Worm (Caenorhabditis elegans): ENCODE results near the gene lec-6.

The lec-6 gene

DNA sequence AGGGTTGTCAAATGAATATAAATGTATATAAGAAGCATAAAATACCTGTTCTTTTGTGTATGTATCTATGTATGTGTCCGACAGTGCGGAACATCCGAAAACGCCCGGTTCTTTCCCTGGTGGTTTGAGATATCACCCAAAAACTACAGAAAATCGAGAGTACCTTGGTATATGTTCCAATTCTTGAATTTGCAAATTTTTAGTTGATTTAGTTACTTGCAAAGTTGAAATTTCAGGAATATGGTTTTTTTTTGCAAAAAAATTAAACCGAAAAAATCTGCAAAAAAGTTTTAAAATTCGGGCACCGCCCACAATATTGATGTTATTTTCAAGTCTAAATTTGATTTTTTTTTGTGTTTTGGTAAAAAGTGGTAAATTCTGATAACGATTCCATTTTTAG lies 17.3 kb upstream of the lec-6 start, which contains the start of gene T19C3.2:
Gene T19C3.2, minus strand, starts transcription at position 101 of the 400 bp plus-strand sequence.
- no peak for TF ChIP-seq nhr-77 (tag; optimal IDR thresholded peaks at IDR 0.05)
- no peak for TF ChIP-seq C34F6.9 (tag; optimal IDR thresholded peaks at IDR 0.05)

DNA sequence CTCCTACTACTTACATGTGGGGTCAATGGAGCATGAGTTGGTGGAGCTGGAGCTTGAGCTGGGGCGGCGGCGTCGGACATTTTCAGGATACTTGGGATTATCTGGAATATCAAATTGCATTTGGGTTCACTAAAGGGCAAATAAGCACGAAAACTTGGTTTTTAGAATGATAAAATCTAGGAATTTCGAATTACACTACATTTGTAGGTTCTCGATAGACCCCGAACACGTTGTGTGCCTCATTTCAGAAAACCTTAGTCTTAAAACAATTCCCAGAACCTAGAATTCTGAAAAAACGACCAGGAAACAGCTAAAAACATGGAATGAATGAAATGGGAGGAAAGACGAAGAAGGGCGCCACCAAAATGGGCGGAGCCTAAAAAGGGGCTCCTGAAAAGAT lies 14.3 kb upstream of the lec-6 start, which contains the start of gene T19C3.3:
Gene T19C3.3, minus strand, starts transcription at position 101 of the 400 bp plus-strand sequence.
- TF ChIP-seq mab-5 (tag; optimal IDR thresholded peaks at IDR 0.05) (no peak), nhr-237 (tag; optimal IDR thresholded peaks at IDR 0.05) (no peak), F13H6.1 (tag; optimal IDR thresholded peaks at IDR 0.05) (no peak), egl-27 (tag; optimal IDR thresholded peaks at IDR 0.05) (no peak)

DNA sequence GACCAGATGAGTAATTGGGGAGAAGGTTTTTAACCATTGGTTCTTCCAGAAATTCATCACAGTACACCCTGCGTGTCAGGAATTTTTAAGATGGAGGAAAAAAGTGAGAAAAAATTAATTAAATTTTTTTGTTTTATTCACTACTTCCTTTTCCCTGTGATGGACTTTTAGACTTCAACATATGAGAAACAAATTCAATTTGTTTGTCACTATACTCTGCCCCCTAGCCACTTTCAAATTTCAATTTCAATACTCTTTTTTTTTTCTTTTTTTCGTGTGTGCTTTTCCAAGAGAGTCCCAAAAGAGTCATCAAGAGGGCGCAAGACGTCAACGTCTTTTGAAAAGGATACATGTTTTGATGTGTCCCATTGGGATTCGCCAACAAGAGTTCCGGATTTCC lies 12.6 kb upstream of the lec-6 start:
- TF ChIP-seq crh-2 (tag; optimal IDR thresholded peaks at IDR 0.05) (peak; percentile 4), ceh-16 (tag; optimal IDR thresholded peaks at IDR 0.05) (no peak)

DNA sequence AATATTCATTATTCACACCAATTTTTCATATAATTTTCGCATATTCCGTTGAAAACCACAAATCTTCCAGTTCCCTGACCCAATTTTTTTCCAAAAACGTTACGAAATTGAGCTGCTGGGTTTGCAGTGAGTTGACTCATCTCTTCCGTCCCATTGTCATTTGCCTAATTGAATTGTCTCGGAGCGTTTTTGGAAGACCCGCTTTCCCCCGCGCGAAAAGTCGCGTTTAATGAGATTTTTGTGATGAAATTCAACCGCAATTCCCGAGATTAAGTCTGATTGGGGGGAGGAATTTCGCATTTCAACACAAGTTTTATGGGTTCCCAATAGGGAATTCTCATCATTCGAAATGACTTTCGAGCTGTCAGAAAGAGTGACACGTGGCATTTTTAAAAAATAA lies 11.7 kb upstream of the lec-6 start:
- TF ChIP-seq unc-55 (GFP tag; optimal IDR thresholded peaks at IDR 0.05), result peak; percentile 6
- no peak for TF ChIP-seq elt-1 (tag; optimal IDR thresholded peaks at IDR 0.05)
- TF ChIP-seq nhr-237 (tag; optimal IDR thresholded peaks at IDR 0.05), result no peak
- no peak for TF ChIP-seq nhr-129 (tag; optimal IDR thresholded peaks at IDR 0.05)

DNA sequence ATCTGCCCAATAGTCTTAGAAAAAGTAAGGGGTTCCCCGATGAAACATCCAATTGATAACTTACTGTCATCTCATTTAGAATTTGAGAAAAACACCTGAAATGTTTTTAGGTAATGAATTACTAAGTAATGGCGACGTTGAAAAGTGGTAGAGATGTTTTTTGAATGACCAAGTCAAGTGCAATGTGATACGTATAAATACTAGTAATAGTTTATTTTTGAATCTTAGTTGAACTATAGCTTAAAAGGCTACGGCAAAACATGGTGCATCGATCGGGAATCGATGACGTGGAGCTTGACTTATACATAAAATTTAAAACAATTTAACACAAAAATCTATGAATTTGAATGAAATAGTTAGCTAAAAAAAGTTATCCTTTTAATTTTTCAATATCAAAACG lies 9.4 kb upstream of the lec-6 start, which contains the start of gene best-17:
Gene best-17, minus strand, starts transcription at position 101 of the 400 bp plus-strand sequence.
- TF ChIP-seq crh-2 (tag; optimal IDR thresholded peaks at IDR 0.05) (no peak), sem-4 (tag; optimal IDR thresholded peaks at IDR 0.05) (no peak), zag-1 (tag; optimal IDR thresholded peaks at IDR 0.05) (no peak), nhr-6 (tag; optimal IDR thresholded peaks at IDR 0.05) (no peak), ceh-16 (tag; optimal IDR thresholded peaks at IDR 0.05) (no peak), dmd-4 (tag; optimal IDR thresholded peaks at IDR 0.05) (no peak), mbf-1 (tag; optimal IDR thresholded peaks at IDR 0.05) (no peak), nhr-25 (tag; optimal IDR thresholded peaks at IDR 0.05) (no peak), ceh-82 (tag; optimal IDR thresholded peaks at IDR 0.05) (no peak), egl-27 (tag; optimal IDR thresholded peaks at IDR 0.05) (no peak), mab-5 (tag; optimal IDR thresholded peaks at IDR 0.05) (no peak), nhr-237 (tag; optimal IDR thresholded peaks at IDR 0.05) (no peak), unc-62 (GFP tag; optimal IDR thresholded peaks at IDR 0.05) (no peak), F13H6.1 (tag; optimal IDR thresholded peaks at IDR 0.05) (no peak), C34F6.9 (tag; optimal IDR thresholded peaks at IDR 0.05) (no peak)

DNA sequence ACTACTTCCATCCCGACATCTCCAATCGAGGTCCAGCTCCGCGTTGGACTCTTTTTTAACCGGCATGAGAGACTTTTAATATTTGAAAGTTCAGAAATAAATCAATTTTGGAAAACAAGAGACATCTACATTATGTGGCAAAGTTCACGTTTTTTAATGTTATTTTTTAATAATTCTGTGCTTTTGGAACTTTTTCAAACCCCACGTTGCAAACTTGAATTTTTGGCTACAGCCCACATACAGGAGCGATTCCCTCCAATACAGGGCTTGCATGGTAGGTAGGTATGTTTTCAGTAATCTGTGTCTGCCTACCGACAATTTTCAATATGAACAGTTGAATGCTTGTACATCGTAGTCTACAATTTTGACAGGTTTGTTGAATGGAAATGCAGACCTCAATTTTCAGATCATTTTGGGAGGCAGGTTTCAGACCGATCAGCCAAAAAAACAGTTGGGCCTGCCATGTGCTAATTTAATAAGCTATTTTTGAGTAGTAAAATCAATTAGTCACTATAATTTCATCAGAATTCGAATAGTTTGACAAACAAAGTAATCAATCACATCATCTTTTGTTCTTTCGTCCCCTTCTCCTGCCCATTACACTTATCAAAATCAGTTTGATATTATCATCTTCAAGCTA lies 5.4 kb upstream of the lec-6 start, which contains the start of the genes Y55B1AR.4 and ttr-7:
Gene Y55B1AR.4, minus strand, starts transcription at position 101 of the 640 bp plus-strand sequence.
Gene ttr-7, plus strand, starts transcription at position 590 of the 640 bp plus-strand sequence.
- TF ChIP-seq snpc-4 (tag; optimal IDR thresholded peaks at IDR 0.05), result no peak
- TF ChIP-seq egl-27 (tag; optimal IDR thresholded peaks at IDR 0.05), result no peak
- TF ChIP-seq nhr-12 (tag; optimal IDR thresholded peaks at IDR 0.05), result no peak
- TF ChIP-seq nhr-21 (tag; optimal IDR thresholded peaks at IDR 0.05), result no peak
- no peak for TF ChIP-seq nhr-25 (tag; optimal IDR thresholded peaks at IDR 0.05)
- no peak for TF ChIP-seq nhr-11 (tag; optimal IDR thresholded peaks at IDR 0.05)
- TF ChIP-seq ztf-11 (tag; optimal IDR thresholded peaks at IDR 0.05), result no peak
- no peak for TF ChIP-seq ama-1 (optimal IDR thresholded peaks at IDR 0.05)
- TF ChIP-seq aly-2 (tag; optimal IDR thresholded peaks at IDR 0.05), result no peak
- no peak for TF ChIP-seq ztf-4 (tag; optimal IDR thresholded peaks at IDR 0.05)
- no peak for TF ChIP-seq lin-13 (GFP tag; optimal IDR thresholded peaks at IDR 0.05)

DNA sequence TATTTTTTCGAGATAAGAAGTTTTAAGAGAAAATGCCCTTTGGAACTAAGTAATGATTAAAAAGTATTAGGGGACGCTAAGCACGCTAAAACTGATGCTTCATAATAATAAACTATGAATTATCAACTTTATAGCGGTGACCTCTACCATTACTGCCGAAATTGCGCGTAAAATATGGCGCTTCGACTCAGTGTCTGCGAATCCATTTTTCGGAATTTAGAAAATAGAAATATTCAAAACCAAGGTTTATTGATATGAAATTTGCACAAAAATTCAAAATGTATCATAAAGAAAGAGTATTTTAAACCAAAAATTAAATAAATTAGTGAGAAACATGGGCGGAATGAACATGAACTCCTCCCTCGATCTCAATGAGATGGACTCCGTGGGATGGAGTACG lies 887 bp downstream of the lec-6 start:
- TF ChIP-seq C34F6.9 (tag; optimal IDR thresholded peaks at IDR 0.05) (no peak), gmeb-1 (tag; optimal IDR thresholded peaks at IDR 0.05) (peak; percentile 9), nhr-10 (tag; optimal IDR thresholded peaks at IDR 0.05) (no peak)
